Worm (Caenorhabditis elegans) whole organism, L3 larva: Measurements from ENCODE around the gene pbs-6.
A peak's percentile ranks its signal among the peaks of the same experiment; 100 is the strongest.

Experiments used
- ceh-82 ChIP-seq: fragments of 150-350 bp; optimal IDR thresholded peaks from 2 replicates; lab custom pipeline; 2014; ENCODE audit warnings: missing biosample characterization, missing genetic modification characterization
- elt-1 ChIP-seq: fragments of 150-350 bp; optimal IDR thresholded peaks from 2 replicates; lab custom pipeline; 2014; ENCODE audit warnings: missing biosample characterization, missing genetic modification characterization
- fos-1 ChIP-seq: fragments of 150-350 bp; optimal IDR thresholded peaks from 2 replicates; lab custom pipeline; 2014; ENCODE audit warnings: missing biosample characterization, missing genetic modification characterization
- lin-15B ChIP-seq: fragments of 150-350 bp; optimal IDR thresholded peaks from 2 replicates; lab custom pipeline; 2014; ENCODE audit warnings: missing biosample characterization, missing genetic modification characterization
- nhr-237 ChIP-seq: fragments of 150-350 bp; optimal IDR thresholded peaks from 2 replicates; lab custom pipeline; 2014; ENCODE audit warnings: missing biosample characterization, missing genetic modification characterization
- nhr-28 ChIP-seq: fragments of 150-350 bp; optimal IDR thresholded peaks from 2 replicates; lab custom pipeline; 2014; ENCODE audit warnings: missing biosample characterization, missing genetic modification characterization
- pqm-1 ChIP-seq: fragments of 150-350 bp; optimal IDR thresholded peaks from 2 replicates; lab custom pipeline; 2017; ENCODE audit warnings: missing biosample characterization, missing genetic modification characterization, inconsistent platforms
- snpc-4 ChIP-seq: fragments of 150-350 bp; optimal IDR thresholded peaks from 2 replicates; lab custom pipeline; 2014; ENCODE audit warnings: missing biosample characterization, missing genetic modification characterization
- tbx-2 ChIP-seq: sonication (generic microtip); optimal IDR thresholded peaks from 2 replicates; lab custom pipeline; 2016; ENCODE audit warnings: mild to moderate bottlenecking, missing genetic modification characterization, missing compliant biosample characterization
- zag-1 ChIP-seq: fragments of 150-350 bp; optimal IDR thresholded peaks from 2 replicates; lab custom pipeline; 2014; ENCODE audit warnings: missing biosample characterization, missing genetic modification characterization

ce11 chrIII:8239325-8239724 lies 4.6 kb downstream of the pbs-6 start, which contains the start of gene tsp-1:
- TF ChIP-seq lin-15B (tag; lab: Kevin White, UChicago) (no peak), ceh-82 (tag; lab: Kevin White, UChicago) (no peak), nhr-28 (no peak), pqm-1 (tag; lab: Kevin White, UChicago) (peak; percentile 39), elt-1 (tag; lab: Kevin White, UChicago) (no peak), fos-1 (tag; lab: Kevin White, UChicago) (no peak), tbx-2 (tag; lab: Kevin White, UChicago) (no peak), nhr-237 (tag; lab: Kevin White, UChicago) (no peak), snpc-4 (tag; lab: Kevin White, UChicago) (no peak), zag-1 (tag; lab: Kevin White, UChicago) (no peak)
